In the genomic region with DNA sequence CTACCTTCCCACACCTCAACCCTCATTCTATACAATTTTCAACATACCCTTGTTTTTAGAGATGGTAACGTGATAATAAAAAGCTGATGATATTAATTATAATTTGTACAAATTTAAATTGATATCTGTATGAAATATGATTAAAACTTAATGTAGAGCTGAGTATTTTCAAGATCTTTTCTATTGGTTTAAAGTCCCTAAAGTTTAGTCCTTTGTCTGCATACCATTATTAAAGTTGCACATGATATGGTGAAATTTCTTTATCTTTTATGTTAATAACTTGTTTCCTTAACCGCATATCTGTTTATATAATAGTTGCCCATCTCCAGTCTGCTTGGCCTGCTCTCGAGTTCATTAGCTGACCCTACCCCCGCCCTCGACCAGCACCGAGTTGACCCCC, we compare ENCODE assay signal across 5 fruit fly cellular contexts.
TF ChIP-seq lines count a peak whose summit lies in the region.

No protein-coding gene starts in this region.

- no peak for TF ChIP-seq CTCF in whole organism, embryonic (GFP tag; optimal IDR thresholded peaks at IDR 0.05; lab: Kevin White, UChicago)

TF ChIP-seq in whole organism, adult, 20 proteins besides CTCF, POLR2A, EP300 and RAD21:
- TF ChIP-seq CG7045 (GFP tag; optimal IDR thresholded peaks at IDR 0.05; lab: Kevin White, UChicago) (peak; percentile 36), CG12768 (GFP tag; optimal IDR thresholded peaks at IDR 0.05; lab: Kevin White, UChicago) (peak; percentile 61), Clk (GFP tag; optimal IDR thresholded peaks at IDR 0.05; lab: Kevin White, UChicago) (no peak), toe (GFP tag; optimal IDR thresholded peaks at IDR 0.05; lab: Kevin White, UChicago) (peak; percentile 38), CG33017 (tag; optimal IDR thresholded peaks at IDR 0.05; lab: Kevin White, UChicago) (peak; percentile 64), CG7101 (tag; optimal IDR thresholded peaks at IDR 0.05; lab: Kevin White, UChicago) (peak; percentile 63), cic (GFP tag; optimal IDR thresholded peaks at IDR 0.05; lab: Kevin White, UChicago) (no peak), bab1 (GFP tag; optimal IDR thresholded peaks at IDR 0.05; lab: Kevin White, UChicago) (no peak), Mnt (GFP tag; optimal IDR thresholded peaks at IDR 0.05; lab: Kevin White, UChicago) (no peak), CG5204 (GFP tag; optimal IDR thresholded peaks at IDR 0.05; lab: Kevin White, UChicago) (peak; percentile 18), Crg-1 (GFP tag; optimal IDR thresholded peaks at IDR 0.05; lab: Kevin White, UChicago) (no peak), Hr96 (GFP tag; optimal IDR thresholded peaks at IDR 0.05; lab: Kevin White, UChicago) (no peak), CG14711 (tag; optimal IDR thresholded peaks at IDR 0.05; lab: Kevin White, UChicago) (peak; percentile 32), CG11617 (GFP tag; optimal IDR thresholded peaks at IDR 0.05; lab: Kevin White, UChicago) (peak; percentile 37), kay (GFP tag; lab: Kevin White, UChicago; ENCODE audit: borderline replicate concordance) (no peak)

TF ChIP-seq in whole organism, embryonic, 481 proteins besides CTCF, POLR2A, EP300 and RAD21 (continues in another document):
- no peak for TF ChIP-seq dmrt11E (tag; optimal IDR thresholded peaks at IDR 0.05; lab: Kevin White, UChicago)
- peak; percentile 57 for TF ChIP-seq CG2120 (GFP tag; optimal IDR thresholded peaks at IDR 0.05; lab: Kevin White, UChicago)
- peak; percentile 19 for TF ChIP-seq CG7839 (tag; optimal IDR thresholded peaks at IDR 0.05; lab: Kevin White, UChicago)
- TF ChIP-seq cwo (GFP tag; optimal IDR thresholded peaks at IDR 0.05; lab: Kevin White, UChicago), result peak; percentile 37
- TF ChIP-seq grau (tag; optimal IDR thresholded peaks at IDR 0.05; lab: Kevin White, UChicago), result peak; percentile 33
- no peak for TF ChIP-seq ind (GFP tag; optimal IDR thresholded peaks at IDR 0.05; lab: Kevin White, UChicago)
- TF ChIP-seq CG2678 (tag; optimal IDR thresholded peaks at IDR 0.05; lab: Kevin White, UChicago), result peak; percentile 57
- TF ChIP-seq ato (GFP tag; IDR thresholded peaks at IDR 0.05; lab: Robert Waterston, UW; ENCODE audit: partially characterized antibody), result no peak
- peak; percentile 25 for TF ChIP-seq Fer1 (GFP tag; optimal IDR thresholded peaks at IDR 0.05; lab: Kevin White, UChicago)
- TF ChIP-seq bsh (GFP tag; optimal IDR thresholded peaks at IDR 0.05; lab: Kevin White, UChicago), result no peak
- peak; percentile 21 for TF ChIP-seq gem (tag; optimal IDR thresholded peaks at IDR 0.05; lab: Kevin White, UChicago)
- TF ChIP-seq Mrtf (GFP tag; IDR thresholded peaks at IDR 0.05; lab: Robert Waterston, UW), result no peak
- TF ChIP-seq BtbVII (GFP tag; optimal IDR thresholded peaks at IDR 0.05; lab: Kevin White, UChicago), result no peak
- peak; percentile 74 for TF ChIP-seq CG18599 (GFP tag; optimal IDR thresholded peaks at IDR 0.05; lab: Kevin White, UChicago)
- TF ChIP-seq CG11504 (tag; optimal IDR thresholded peaks at IDR 0.05; lab: Kevin White, UChicago), result peak; percentile 32
- no peak for TF ChIP-seq CG43689 (GFP tag; IDR thresholded peaks at IDR 0.05; lab: Robert Waterston, UW)
- TF ChIP-seq H2.0 (GFP tag; IDR thresholded peaks at IDR 0.05; lab: Robert Waterston, UW), result no peak
- TF ChIP-seq Pdp1 (GFP tag; optimal IDR thresholded peaks at IDR 0.05; lab: Kevin White, UChicago), result peak in 1 of 2 experiments; percentile 16

TF ChIP-seq in whole organism, prepupa, 60 proteins besides CTCF, POLR2A, EP300 and RAD21 (continues in another document):
- peak; percentile 10 for TF ChIP-seq Hr39 (GFP tag; optimal IDR thresholded peaks at IDR 0.05; lab: Kevin White, UChicago)
- TF ChIP-seq CG8119 (GFP tag; IDR thresholded peaks at IDR 0.05; lab: Robert Waterston, UW), result no peak; the same call in 2 of the 3 replicates
- peak; percentile 72 for TF ChIP-seq svp (GFP tag; lab: Kevin White, UChicago)
- TF ChIP-seq lz (GFP tag; optimal IDR thresholded peaks at IDR 0.05; lab: Kevin White, UChicago), result no peak
- peak; percentile 43 for TF ChIP-seq CG32006 (GFP tag; optimal IDR thresholded peaks at IDR 0.05; lab: Kevin White, UChicago)
- no peak for TF ChIP-seq CG6792 (GFP tag; optimal IDR thresholded peaks at IDR 0.05; lab: Kevin White, UChicago)
- peak in 1 of 2 experiments; percentile 13 for TF ChIP-seq salr (GFP tag; optimal IDR thresholded peaks at IDR 0.05; lab: Kevin White, UChicago)
- TF ChIP-seq Ets21C (GFP tag; optimal IDR thresholded peaks at IDR 0.05; lab: Kevin White, UChicago), result no peak
- TF ChIP-seq CG1621 (tag; optimal IDR thresholded peaks at IDR 0.05; lab: Kevin White, UChicago), result no peak
- TF ChIP-seq Eip75B (GFP tag; optimal IDR thresholded peaks at IDR 0.05; lab: Kevin White, UChicago), result peak; percentile 4
- no peak for TF ChIP-seq Hr38 (GFP tag; optimal IDR thresholded peaks at IDR 0.05; lab: Kevin White, UChicago)
- TF ChIP-seq Eip78C (GFP tag; lab: Kevin White, UChicago), result peak; percentile 74
- TF ChIP-seq CG10631 (GFP tag; optimal IDR thresholded peaks at IDR 0.05; lab: Kevin White, UChicago), result peak; percentile 31
- no peak for TF ChIP-seq CG6854 (GFP tag; optimal IDR thresholded peaks at IDR 0.05; lab: Kevin White, UChicago)
- no peak for TF ChIP-seq CG16779 (tag; optimal IDR thresholded peaks at IDR 0.05; lab: Kevin White, UChicago)
- TF ChIP-seq CG3032 (tag; optimal IDR thresholded peaks at IDR 0.05; lab: Kevin White, UChicago), result no peak
- TF ChIP-seq Smox (GFP tag; optimal IDR thresholded peaks at IDR 0.05; lab: Kevin White, UChicago), result peak; percentile 20
- TF ChIP-seq fd59A (GFP tag; optimal IDR thresholded peaks at IDR 0.05; lab: Kevin White, UChicago), result no peak
- TF ChIP-seq Eip93F (GFP tag; optimal IDR thresholded peaks at IDR 0.05; lab: Kevin White, UChicago), result no peak
- no peak for TF ChIP-seq Sox102F (GFP tag; optimal IDR thresholded peaks at IDR 0.05; lab: Kevin White, UChicago)

TF ChIP-seq in whole organism, pupa, 21 proteins besides CTCF, POLR2A, EP300 and RAD21:
- peak; percentile 21 for TF ChIP-seq CG8301 (tag; optimal IDR thresholded peaks at IDR 0.05; lab: Kevin White, UChicago)
- no peak for TF ChIP-seq rn (GFP tag; IDR thresholded peaks at IDR 0.05; lab: Robert Waterston, UW)
- no peak for TF ChIP-seq CG4496 (GFP tag; IDR thresholded peaks at IDR 0.05; lab: Robert Waterston, UW)
- peak; percentile 15 for TF ChIP-seq CG8159 (tag; optimal IDR thresholded peaks at IDR 0.05; lab: Kevin White, UChicago)
- TF ChIP-seq CG34367 (tag; optimal IDR thresholded peaks at IDR 0.05; lab: Kevin White, UChicago), result no peak
- no peak for TF ChIP-seq D1 (tag; optimal IDR thresholded peaks at IDR 0.05; lab: Kevin White, UChicago)
- TF ChIP-seq CG15710 (tag; optimal IDR thresholded peaks at IDR 0.05; lab: Kevin White, UChicago), result no peak
- no peak for TF ChIP-seq EcR (GFP tag; optimal IDR thresholded peaks at IDR 0.05; lab: Kevin White, UChicago)
- peak; percentile 34 for TF ChIP-seq CG14655 (GFP tag; optimal IDR thresholded peaks at IDR 0.05; lab: Kevin White, UChicago)

TF ChIP-seq in whole organism, wandering third instar larva, 38 proteins besides CTCF, POLR2A, EP300 and RAD21 (continues in another document):
- TF ChIP-seq Dfd (GFP tag; optimal IDR thresholded peaks at IDR 0.05; lab: Kevin White, UChicago), result no peak
- TF ChIP-seq rgr (GFP tag; optimal IDR thresholded peaks at IDR 0.05; lab: Kevin White, UChicago), result peak; percentile 7
- TF ChIP-seq Mio (GFP tag; optimal IDR thresholded peaks at IDR 0.05; lab: Kevin White, UChicago), result no peak
- TF ChIP-seq CrebA (GFP tag; optimal IDR thresholded peaks at IDR 0.05; lab: Kevin White, UChicago; ENCODE audit: borderline replicate concordance), result no peak
- TF ChIP-seq GATAd (GFP tag; optimal IDR thresholded peaks at IDR 0.05; lab: Kevin White, UChicago), result no peak
- TF ChIP-seq foxo (GFP tag; optimal IDR thresholded peaks at IDR 0.05; lab: Kevin White, UChicago), result peak in 1 of 2 experiments; percentile 39
- TF ChIP-seq CG32264 (GFP tag; optimal IDR thresholded peaks at IDR 0.05; lab: Kevin White, UChicago), result no peak
- no peak for TF ChIP-seq Hnf4 (GFP tag; optimal IDR thresholded peaks at IDR 0.05; lab: Kevin White, UChicago)
- TF ChIP-seq woc (GFP tag; optimal IDR thresholded peaks at IDR 0.05; lab: Kevin White, UChicago), result no peak
- no peak for TF ChIP-seq dl (GFP tag; optimal IDR thresholded peaks at IDR 0.05; lab: Kevin White, UChicago; ENCODE audit: insufficient read depth in 1 of 2, partially characterized antibody in 2 of 2)
- TF ChIP-seq dmrt93B (GFP tag; optimal IDR thresholded peaks at IDR 0.05; lab: Kevin White, UChicago), result no peak
- TF ChIP-seq psq (GFP tag; optimal IDR thresholded peaks at IDR 0.05; lab: Kevin White, UChicago), result no peak
- no peak for TF ChIP-seq N (GFP tag; optimal IDR thresholded peaks at IDR 0.05; lab: Kevin White, UChicago)
- no peak for TF ChIP-seq jim (GFP tag; optimal IDR thresholded peaks at IDR 0.05; lab: Kevin White, UChicago)
- TF ChIP-seq Hr83 (GFP tag; optimal IDR thresholded peaks at IDR 0.05; lab: Kevin White, UChicago; ENCODE audit: poor library complexity, severe bottlenecking), result no peak
- TF ChIP-seq Sp1 (GFP tag; optimal IDR thresholded peaks at IDR 0.05; lab: Kevin White, UChicago), result peak; percentile 20
- TF ChIP-seq sage (GFP tag; optimal IDR thresholded peaks at IDR 0.05; lab: Kevin White, UChicago), result no peak
- no peak for TF ChIP-seq lola (GFP tag; optimal IDR thresholded peaks at IDR 0.05; lab: Kevin White, UChicago)
- no peak for TF ChIP-seq Vsx2 (GFP tag; optimal IDR thresholded peaks at IDR 0.05; lab: Kevin White, UChicago; ENCODE audit: partially characterized antibody)
- no peak for TF ChIP-seq Dif (GFP tag; optimal IDR thresholded peaks at IDR 0.05; lab: Kevin White, UChicago; ENCODE audit: partially characterized antibody)
- TF ChIP-seq h (GFP tag; optimal IDR thresholded peaks at IDR 0.05; lab: Kevin White, UChicago), result peak; percentile 25
- TF ChIP-seq br (GFP tag; optimal IDR thresholded peaks at IDR 0.05; lab: Kevin White, UChicago), result no peak
- peak; percentile 25 for TF ChIP-seq HLH106 (tag; optimal IDR thresholded peaks at IDR 0.05; lab: Kevin White, UChicago)
- TF ChIP-seq fru (GFP tag; optimal IDR thresholded peaks at IDR 0.05; lab: Kevin White, UChicago), result peak; percentile 15
- no peak for TF ChIP-seq brk (GFP tag; optimal IDR thresholded peaks at IDR 0.05; lab: Kevin White, UChicago)
- TF ChIP-seq Abd-B (GFP tag; optimal IDR thresholded peaks at IDR 0.05; lab: Kevin White, UChicago), result no peak
- TF ChIP-seq tai (GFP tag; optimal IDR thresholded peaks at IDR 0.05; lab: Kevin White, UChicago), result no peak
- TF ChIP-seq CG9705 (GFP tag; optimal IDR thresholded peaks at IDR 0.05; lab: Kevin White, UChicago), result no peak
- TF ChIP-seq ey (GFP tag; optimal IDR thresholded peaks at IDR 0.05; lab: Kevin White, UChicago), result no peak
- no peak for TF ChIP-seq Jra (GFP tag; optimal IDR thresholded peaks at IDR 0.05; lab: Kevin White, UChicago)
- TF ChIP-seq Myc (optimal IDR thresholded peaks at IDR 0.05; lab: Kevin White, UChicago), result no peak
- peak; percentile 18 for TF ChIP-seq OdsH (GFP tag; optimal IDR thresholded peaks at IDR 0.05; lab: Kevin White, UChicago)
- TF ChIP-seq Hr78 (GFP tag; optimal IDR thresholded peaks at IDR 0.05; lab: Kevin White, UChicago), result no peak
